Worm (Caenorhabditis elegans) whole organism, early embryonic: ENCODE data around the gene C28D4.18.

Experiments
- B0310.2 ChIP-seq: sonication (generic microtip); optimal IDR thresholded peaks from 2 replicates; lab custom pipeline; 2016; ENCODE audit warnings: mild to moderate bottlenecking, missing genetic modification characterization, missing compliant biosample characterization
- F13C5.2 ChIP-seq: sonication (generic microtip); optimal IDR thresholded peaks from 2 replicates; lab custom pipeline; 2017; ENCODE audit warnings: mild to moderate bottlenecking, missing genetic modification characterization, inconsistent platforms, missing compliant biosample characterization
- aly-1 ChIP-seq: sonication (generic microtip); optimal IDR thresholded peaks from 2 replicates; lab custom pipeline; 2016; ENCODE audit warnings: missing genetic modification characterization, missing compliant biosample characterization
- ama-1 ChIP-seq: fragments of 150-350 bp; optimal IDR thresholded peaks from 2 replicates; lab custom pipeline; 2014
- ceh-13 ChIP-seq: fragments of 200-800 bp; sonication (Bioruptor generic); optimal IDR thresholded peaks from 2 replicates; lab custom pipeline; 2018; ENCODE audit warnings: mild to moderate bottlenecking, missing genetic modification characterization, missing compliant biosample characterization
- ceh-36 ChIP-seq: sonication (generic microtip); optimal IDR thresholded peaks from 2 replicates; lab custom pipeline; 2016; ENCODE audit warnings: missing genetic modification characterization, inconsistent platforms, missing compliant biosample characterization
- ets-7 ChIP-seq: sonication (generic microtip); optimal IDR thresholded peaks from 2 replicates; lab custom pipeline; 2016; ENCODE audit warnings: missing genotype, missing genetic modification characterization, missing compliant biosample characterization
- flt-1 ChIP-seq: fragments of 200-800 bp; sonication (Bioruptor generic); IDR thresholded peaks from 2 replicates; pipeline ENCODE4 v1.3.6; 2022; ENCODE audit warnings: missing genetic modification characterization, missing compliant biosample characterization
- hmbx-1 ChIP-seq: sonication (generic microtip); optimal IDR thresholded peaks from 2 replicates; lab custom pipeline; 2016; ENCODE audit warnings: mild to moderate bottlenecking, missing genetic modification characterization, missing compliant biosample characterization
- hmg-4 ChIP-seq: fragments of 200-800 bp; sonication (Bioruptor generic); optimal IDR thresholded peaks from 2 replicates; lab custom pipeline; 2018; ENCODE audit warnings: mild to moderate bottlenecking, missing genetic modification characterization, missing compliant biosample characterization
- hnd-1 ChIP-seq: sonication (generic microtip); optimal IDR thresholded peaks from 2 replicates; lab custom pipeline; 2016; ENCODE audit warnings: missing genetic modification characterization, missing compliant biosample characterization
- pes-1 ChIP-seq: fragments of 200-800 bp; sonication (Bioruptor generic); IDR thresholded peaks from 2 replicates; pipeline ENCODE4 v1.3.6; 2022; ENCODE audit warnings: missing genetic modification reagents, missing genetic modification characterization, missing compliant biosample characterization
- scrt-1 ChIP-seq: fragments of 200-800 bp; sonication (Bioruptor generic); IDR thresholded peaks from 2 replicates; pipeline ENCODE4 v1.3.6; 2022; ENCODE audit warnings: missing genetic modification characterization, missing compliant biosample characterization
- sea-1 ChIP-seq: fragments of 200-800 bp; sonication (Bioruptor generic); conservative IDR thresholded peaks from 2 replicates; pipeline ENCODE4 v1.3.6; 2022; ENCODE audit warnings: missing genetic modification characterization, missing compliant biosample characterization
- tbx-11 ChIP-seq: fragments of 200-800 bp; sonication (Bioruptor generic); IDR thresholded peaks from 2 replicates; pipeline ENCODE4 v1.3.6; 2022; ENCODE audit warnings: missing genetic modification characterization, missing compliant biosample characterization
- tbx-37 ChIP-seq: fragments of 200-800 bp; sonication (Bioruptor generic); conservative IDR thresholded peaks from 2 replicates; pipeline ENCODE4 v1.3.6; 2022; ENCODE audit warnings: missing genetic modification reagents, missing genetic modification characterization, missing compliant biosample characterization
- tra-4 ChIP-seq: sonication (generic microtip); optimal IDR thresholded peaks from 2 replicates; lab custom pipeline; 2017; ENCODE audit warnings: missing genetic modification characterization, missing compliant biosample characterization

Gene C28D4.18

ce11 chrIV:9746762-9747161 lies 21.7 kb downstream of the C28D4.18 start, which contains the start of gene C28D4.5:
Gene C28D4.5, minus strand, starts transcription at chrIV:9746862.
- TF ChIP-seq aly-1 (tag; lab: Kevin White, UChicago), result no peak

ce11 chrIV:9748342-9748741 lies 23.3 kb downstream of the C28D4.18 start, which contains the start of gene C28D4.8:
Gene C28D4.8, minus strand, starts transcription at chrIV:9748442.
- no peak for TF ChIP-seq flt-1 (GFP tag; lab: Robert Waterston, UW)
- no peak for TF ChIP-seq ceh-13
- TF ChIP-seq tbx-11, result no peak
- no peak for TF ChIP-seq tra-4
- TF ChIP-seq hmg-4 (GFP tag; lab: Kevin White, UChicago), result no peak
- no peak for TF ChIP-seq pes-1 (GFP tag; lab: Robert Waterston, UW)
- no peak for TF ChIP-seq hnd-1
- no peak for TF ChIP-seq sea-1 (GFP tag; lab: Robert Waterston, UW)
- TF ChIP-seq ets-7 (tag; lab: Kevin White, UChicago), result no peak
- TF ChIP-seq F13C5.2 (tag; lab: Kevin White, UChicago), result no peak
- no peak for TF ChIP-seq hmbx-1
- TF ChIP-seq ama-1 (lab: Kevin White, UChicago), result no peak
- TF ChIP-seq tbx-37 (GFP tag; lab: Robert Waterston, UW), result no peak
- TF ChIP-seq aly-1 (tag; lab: Kevin White, UChicago), result no peak
- no peak for TF ChIP-seq ceh-36 (tag; lab: Kevin White, UChicago)

- no peak for TF ChIP-seq hnd-1
- TF ChIP-seq tra-4, result no peak
- no peak for TF ChIP-seq ceh-36 (tag; lab: Kevin White, UChicago)
- TF ChIP-seq tbx-11, result no peak
- no peak for TF ChIP-seq aly-1 (tag; lab: Kevin White, UChicago)
- TF ChIP-seq hmbx-1, result no peak
- no peak for TF ChIP-seq tbx-37 (GFP tag; lab: Robert Waterston, UW)
- TF ChIP-seq hmg-4 (GFP tag; lab: Kevin White, UChicago), result no peak
- no peak for TF ChIP-seq F13C5.2 (tag; lab: Kevin White, UChicago)
- no peak for TF ChIP-seq pes-1 (GFP tag; lab: Robert Waterston, UW)
- no peak for TF ChIP-seq scrt-1
- no peak for TF ChIP-seq B0310.2 (tag; lab: Kevin White, UChicago)
- no peak for TF ChIP-seq ama-1 (lab: Kevin White, UChicago)
- no peak for TF ChIP-seq ets-7 (tag; lab: Kevin White, UChicago)
- no peak for TF ChIP-seq ceh-13
- no peak for TF ChIP-seq sea-1 (GFP tag; lab: Robert Waterston, UW)
- no peak for TF ChIP-seq flt-1 (GFP tag; lab: Robert Waterston, UW)
Observed at ce11 chrIV:9755713-9756112, 30.6 kb downstream of the C28D4.18 start.

DNA sequence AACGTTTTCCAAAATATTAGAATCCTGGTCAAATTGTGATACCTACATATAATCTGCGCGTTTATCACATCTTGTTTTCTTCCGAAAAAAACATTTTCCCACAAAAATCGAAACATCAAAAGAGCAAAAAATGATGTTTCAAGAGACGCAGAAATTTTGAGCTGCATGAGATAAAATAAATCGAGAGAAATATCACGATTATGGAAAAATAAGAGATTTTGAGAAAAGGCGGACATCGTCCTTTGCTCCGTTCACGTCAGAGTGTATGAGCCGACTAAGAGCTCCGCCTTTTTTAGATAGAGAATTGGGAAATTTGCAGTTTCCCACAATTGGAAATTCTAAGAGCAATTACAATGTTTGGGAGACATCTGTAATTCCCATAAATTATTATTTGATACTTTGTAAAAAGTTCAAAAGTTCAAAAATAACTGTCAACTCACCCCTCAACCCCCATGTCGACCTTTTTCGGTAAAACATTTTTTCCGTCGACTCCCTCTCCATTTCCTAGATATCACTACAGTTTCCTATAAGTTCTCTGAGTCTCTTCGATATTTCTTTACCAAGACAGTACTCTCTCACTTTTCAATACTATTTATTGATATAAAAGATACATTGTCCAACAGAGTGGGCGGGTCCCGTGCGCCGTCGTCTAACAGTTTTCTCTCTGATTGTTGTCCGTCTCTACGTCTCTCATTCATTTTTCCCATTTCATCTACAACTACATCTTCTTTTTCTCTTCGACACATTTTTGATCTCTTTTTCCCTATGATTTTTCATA lies 31.8 kb downstream of the C28D4.18 start:
- TF ChIP-seq flt-1 (GFP tag; lab: Robert Waterston, UW), result no peak
- no peak for TF ChIP-seq ets-7 (tag; lab: Kevin White, UChicago)
- no peak for TF ChIP-seq aly-1 (tag; lab: Kevin White, UChicago)
- TF ChIP-seq hnd-1, result no peak
- TF ChIP-seq pes-1 (GFP tag; lab: Robert Waterston, UW), result no peak
- TF ChIP-seq scrt-1, result no peak
- no peak for TF ChIP-seq ama-1 (lab: Kevin White, UChicago)
- no peak for TF ChIP-seq F13C5.2 (tag; lab: Kevin White, UChicago)
- TF ChIP-seq tra-4, result no peak
- TF ChIP-seq ceh-13, result no peak
- no peak for TF ChIP-seq tbx-11

DNA sequence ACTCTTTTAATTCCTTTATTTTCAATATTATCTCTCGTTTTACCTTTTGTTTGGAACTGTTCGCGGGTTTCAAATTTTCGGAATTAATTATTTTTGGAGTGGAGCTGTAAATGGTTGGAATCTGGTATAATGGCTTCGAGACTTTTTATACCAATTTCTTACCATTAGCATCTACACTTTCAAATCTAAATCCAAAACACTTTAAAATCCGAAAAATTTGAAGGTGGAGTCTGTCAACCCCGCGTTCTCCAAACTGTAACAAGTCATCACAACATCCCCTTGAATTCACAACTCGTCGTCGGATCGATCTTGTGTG lies 32.3 kb downstream of the C28D4.18 start, which contains the start of gene nhr-97:
Gene nhr-97, plus strand, starts transcription at position 217 of the 316 bp plus-strand sequence.
- no peak for TF ChIP-seq hmg-4 (GFP tag; lab: Kevin White, UChicago)
- no peak for TF ChIP-seq sea-1 (GFP tag; lab: Robert Waterston, UW)
- TF ChIP-seq hmbx-1, result no peak
- TF ChIP-seq flt-1 (GFP tag; lab: Robert Waterston, UW), result no peak
- no peak for TF ChIP-seq ets-7 (tag; lab: Kevin White, UChicago)
- no peak for TF ChIP-seq B0310.2 (tag; lab: Kevin White, UChicago)
- no peak for TF ChIP-seq pes-1 (GFP tag; lab: Robert Waterston, UW)
- TF ChIP-seq F13C5.2 (tag; lab: Kevin White, UChicago), result no peak
- TF ChIP-seq scrt-1, result no peak
- TF ChIP-seq tbx-37 (GFP tag; lab: Robert Waterston, UW), result no peak
- no peak for TF ChIP-seq tbx-11
- no peak for TF ChIP-seq ama-1 (lab: Kevin White, UChicago)
- no peak for TF ChIP-seq aly-1 (tag; lab: Kevin White, UChicago)
- TF ChIP-seq hnd-1, result no peak
- TF ChIP-seq tra-4, result no peak
- no peak for TF ChIP-seq ceh-36 (tag; lab: Kevin White, UChicago)
- TF ChIP-seq ceh-13, result no peak

ce11 chrIV:9761751-9762150 lies 36.7 kb downstream of the C28D4.18 start:
- TF ChIP-seq B0310.2 (tag; lab: Kevin White, UChicago) (no peak), tbx-11 (no peak), ceh-13 (no peak), ets-7 (tag; lab: Kevin White, UChicago) (no peak), hmbx-1 (no peak), tra-4 (no peak), flt-1 (GFP tag; lab: Robert Waterston, UW) (no peak), ama-1 (lab: Kevin White, UChicago) (no peak), hnd-1 (no peak), scrt-1 (no peak), ceh-36 (tag; lab: Kevin White, UChicago) (no peak), hmg-4 (GFP tag; lab: Kevin White, UChicago) (no peak), aly-1 (tag; lab: Kevin White, UChicago) (no peak), pes-1 (GFP tag; lab: Robert Waterston, UW) (no peak), sea-1 (GFP tag; lab: Robert Waterston, UW) (no peak), F13C5.2 (tag; lab: Kevin White, UChicago) (no peak)

ce11 chrIV:9762667-9763173 lies 37.6 kb downstream of the C28D4.18 start:
- TF ChIP-seq B0310.2 (tag; lab: Kevin White, UChicago) (no peak), ceh-36 (tag; lab: Kevin White, UChicago) (no peak), F13C5.2 (tag; lab: Kevin White, UChicago) (no peak), hmbx-1 (no peak), pes-1 (GFP tag; lab: Robert Waterston, UW) (no peak), hnd-1 (no peak), sea-1 (GFP tag; lab: Robert Waterston, UW) (no peak), scrt-1 (no peak), tbx-37 (GFP tag; lab: Robert Waterston, UW) (no peak), tra-4 (no peak), flt-1 (GFP tag; lab: Robert Waterston, UW) (no peak), hmg-4 (GFP tag; lab: Kevin White, UChicago) (no peak), ets-7 (tag; lab: Kevin White, UChicago) (no peak), aly-1 (tag; lab: Kevin White, UChicago) (no peak), ama-1 (lab: Kevin White, UChicago) (no peak)
